Worm (Caenorhabditis elegans) whole organism, late embryonic: Measurements from ENCODE around the gene C52E2.4.

Source experiments
- T23F11.4 ChIP-seq: fragments of 200-800 bp; sonication (Bioruptor generic); optimal IDR thresholded peaks from 2 replicates; lab custom pipeline; 2018; ENCODE audit warnings: mild to moderate bottlenecking, missing genetic modification characterization, missing compliant biosample characterization
- ceh-31 ChIP-seq: sonication (generic microtip); optimal IDR thresholded peaks from 2 replicates; lab custom pipeline; 2016; ENCODE audit warnings: missing genetic modification characterization, missing compliant biosample characterization
- che-1 ChIP-seq: sonication (generic microtip); optimal IDR thresholded peaks from 2 replicates; lab custom pipeline; 2016; ENCODE audit warnings: mild to moderate bottlenecking, missing genetic modification characterization, missing compliant biosample characterization
- elt-2 ChIP-seq: sonication (generic microtip); optimal IDR thresholded peaks from 2 replicates; lab custom pipeline; 2016; ENCODE audit warnings: missing genetic modification reagents, missing genetic modification characterization, missing compliant biosample characterization
- fkh-6 ChIP-seq: sonication (generic microtip); optimal IDR thresholded peaks from 2 replicates; lab custom pipeline; 2016; ENCODE audit warnings: missing genetic modification characterization, missing compliant biosample characterization
- hlh-13 ChIP-seq: fragments of 200-800 bp; sonication (Bioruptor generic); optimal IDR thresholded peaks from 2 replicates; lab custom pipeline; 2018; ENCODE audit warnings: mild to moderate bottlenecking, missing genetic modification characterization, missing compliant biosample characterization
- hlh-30 ChIP-seq: sonication (generic microtip); optimal IDR thresholded peaks from 2 replicates; lab custom pipeline; 2017; ENCODE audit warnings: antibody characterized with exemption, missing genetic modification characterization, missing compliant biosample characterization; ENCODE audit not compliant: insufficient read depth
- lin-11 ChIP-seq: fragments of 200-800 bp; sonication (Bioruptor generic); optimal IDR thresholded peaks from 2 replicates; lab custom pipeline; 2018; ENCODE audit warnings: mild to moderate bottlenecking, missing genetic modification characterization, missing compliant biosample characterization
- nhr-11 ChIP-seq: fragments of 150-350 bp; optimal IDR thresholded peaks from 2 replicates; lab custom pipeline; 2014; ENCODE audit warnings: missing biosample characterization, missing genetic modification characterization
- pha-2 ChIP-seq: sonication (generic microtip); optimal IDR thresholded peaks from 2 replicates; lab custom pipeline; 2017; ENCODE audit warnings: mild to moderate bottlenecking, missing genetic modification characterization, missing compliant biosample characterization
- pha-4 ChIP-seq: fragments of 150-350 bp; optimal IDR thresholded peaks from 2 replicates; lab custom pipeline; 2018; ENCODE audit warnings: missing biosample characterization, missing genetic modification reagents, missing genetic modification characterization
- pqm-1 ChIP-seq: sonication (generic microtip); optimal IDR thresholded peaks from 2 replicates; lab custom pipeline; 2016; ENCODE audit warnings: missing genetic modification characterization, missing compliant biosample characterization
- sox-4 ChIP-seq: sonication (generic microtip); optimal IDR thresholded peaks from 2 replicates; lab custom pipeline; 2017; ENCODE audit warnings: mild to moderate bottlenecking, missing genetic modification characterization, inconsistent platforms, missing compliant biosample characterization

DNA sequence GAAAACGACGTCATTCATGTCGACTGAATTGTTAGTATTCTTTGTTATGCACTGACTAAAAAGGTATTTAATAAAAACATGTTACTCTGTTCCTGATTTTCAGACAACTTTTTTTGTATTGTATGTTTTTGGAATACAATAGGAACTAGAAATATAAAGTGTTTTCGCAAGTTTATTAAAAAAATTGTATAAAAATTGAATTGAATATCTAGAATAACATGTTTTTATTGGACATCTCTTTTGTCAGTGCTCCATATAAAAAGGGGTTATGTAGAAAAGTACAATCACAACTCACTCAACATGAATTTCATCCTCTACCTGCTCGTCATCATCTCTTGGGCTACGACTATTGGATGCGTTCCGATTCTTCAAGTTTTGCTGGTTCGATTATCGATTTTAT is 52.3 kb downstream of the C52E2.4 start, which contains the start of gene C46F9.5:
- TF ChIP-seq sox-4 (tag; lab: Kevin White, UChicago) = no peak
- no peak for TF ChIP-seq fkh-6 (tag; lab: Kevin White, UChicago)
- no peak for TF ChIP-seq elt-2 (tag; lab: Kevin White, UChicago)
- TF ChIP-seq pha-4 (tag; lab: Kevin White, UChicago) = no peak
- TF ChIP-seq ceh-31 (tag; lab: Kevin White, UChicago) = no peak
- TF ChIP-seq pqm-1 (tag; lab: Kevin White, UChicago) = no peak
- TF ChIP-seq che-1 (tag; lab: Kevin White, UChicago) = no peak
- no peak for TF ChIP-seq nhr-11 (tag; lab: Kevin White, UChicago)
- no peak for TF ChIP-seq hlh-13
- TF ChIP-seq hlh-30 = no peak
- no peak for TF ChIP-seq lin-11 (tag; lab: Kevin White, UChicago)
- no peak for TF ChIP-seq pha-2 (tag; lab: Kevin White, UChicago)
- no peak for TF ChIP-seq T23F11.4
